Fruit fly (Drosophila melanogaster) S2 (cell line): ENCODE measurements around the gene Nulp1.

Experiments
- CG8478 ChIP-seq: fragments of >200 bp; optimal IDR thresholded peaks from 2 replicates; lab custom pipeline; 2018
- CTCF ChIP-seq, 2 experiments: fragments of >200 bp; optimal IDR thresholded peaks; 2 replicates each; lab custom pipeline; 2018

- no peak for TF ChIP-seq CG8478 (lab: Kevin White, UChicago)
- TF ChIP-seq CTCF (optimal IDR thresholded peaks at IDR 0.05; lab: Kevin White, UChicago), result no peak
These were observed 46.0 kb downstream of the Nulp1 start for dm6 chr3L:8156199-8156598.
